Worm (Caenorhabditis elegans): ENCODE measurements around the gene dhs-23.

ce11 chrV:15426944-15427343 lies 45.9 kb downstream of the dhs-23 start, which contains the start of gene fbxa-209:
- TF ChIP-seq ets-4 (tag; optimal IDR thresholded peaks at IDR 0.05) (no peak), Y22D7AL.16 (tag; optimal IDR thresholded peaks at IDR 0.05) (no peak), nhr-11 (tag; optimal IDR thresholded peaks at IDR 0.05) (no peak), dmd-4 (tag; optimal IDR thresholded peaks at IDR 0.05; ENCODE audit: borderline replicate concordance) (no peak), pha-4 (tag; optimal IDR thresholded peaks at IDR 0.05) (no peak)
